Worm (Caenorhabditis elegans): ENCODE measurements around the gene T28A11.19.

The T28A11.19 gene

ce11 chrV:3315308-3315707 lies 46.0 kb upstream of the T28A11.19 start, which contains the start of gene arrd-19 (continued):
- TF ChIP-seq nhr-77 (tag; optimal IDR thresholded peaks at IDR 0.05) (peak; percentile 72), unc-130 (tag; optimal IDR thresholded peaks at IDR 0.05) (peak; percentile 63), zip-4 (GFP tag; optimal IDR thresholded peaks at IDR 0.05) (no peak), grh-1 (GFP tag; IDR thresholded peaks at IDR 0.05) (peak; percentile 72), swsn-7 (tag; optimal IDR thresholded peaks at IDR 0.05) (peak; percentile 77), aha-1 (tag; optimal IDR thresholded peaks at IDR 0.05) (no peak), lsy-2 (tag; optimal IDR thresholded peaks at IDR 0.05) (peak; percentile 75 to 81), lin-13 (GFP tag; optimal IDR thresholded peaks at IDR 0.05) (peak; percentile 38), fos-1 (tag; optimal IDR thresholded peaks at IDR 0.05) (peak; percentile 53), nhr-76 (tag; optimal IDR thresholded peaks at IDR 0.05) (no peak), mdl-1 (tag; optimal IDR thresholded peaks at IDR 0.05) (peak in 1 of 2 experiments; percentile 71), dsc-1 (tag; optimal IDR thresholded peaks at IDR 0.05) (peak; percentile 46), lin-15B (tag; optimal IDR thresholded peaks at IDR 0.05) (peak; percentile 21), elt-2 (tag; optimal IDR thresholded peaks at IDR 0.05) (peak; percentile 16), efl-3 (GFP tag; optimal IDR thresholded peaks at IDR 0.05) (no peak), nhr-71 (tag; optimal IDR thresholded peaks at IDR 0.05) (peak; percentile 88), zag-1 (tag; optimal IDR thresholded peaks at IDR 0.05) (no peak), lin-14 (GFP tag; optimal IDR thresholded peaks at IDR 0.05) (peak; percentile 98), jun-1 (tag; optimal IDR thresholded peaks at IDR 0.05) (peak; percentile 29), lir-3 (tag; optimal IDR thresholded peaks at IDR 0.05; ENCODE audit: poor library complexity) (no peak), fkh-4 (tag; optimal IDR thresholded peaks at IDR 0.05; ENCODE audit: borderline replicate concordance) (no peak), fkh-10 (GFP tag; optimal IDR thresholded peaks at IDR 0.05) (no peak), egl-27 (tag; optimal IDR thresholded peaks at IDR 0.05) (no peak), lin-35 (GFP tag; optimal IDR thresholded peaks at IDR 0.05) (peak; percentile 49 to 64), xbp-1 (tag; optimal IDR thresholded peaks at IDR 0.05) (peak; percentile 56), nhr-90 (tag; optimal IDR thresholded peaks at IDR 0.05; ENCODE audit: poor library complexity) (peak; percentile 34), isw-1 (GFP tag; IDR thresholded peaks at IDR 0.05) (peak; percentile 38; the same call in 1 of the 2 replicates), mab-9 (GFP tag; IDR thresholded peaks at IDR 0.05) (peak; percentile 43; the same call in 1 of the 2 replicates), elt-3 (tag; optimal IDR thresholded peaks at IDR 0.05) (peak in 2 of 6 experiments; percentile 5 to 30)

ce11 chrV:3312067-3312666 lies 42.9 kb upstream of the T28A11.19 start, which contains the start of gene arrd-18:
Gene arrd-18 (minus strand): TSS chrV:3312117.
- TF ChIP-seq rnt-1 (tag; optimal IDR thresholded peaks at IDR 0.05) (peak; percentile 51), mef-2 (tag; optimal IDR thresholded peaks at IDR 0.05) (no peak), efl-1 (optimal IDR thresholded peaks at IDR 0.05) (peak in 1 of 2 experiments; percentile 19), efl-1 (GFP tag; optimal IDR thresholded peaks at IDR 0.05 in 1 of 2) (peak in 1 of 2 experiments; percentile 67), C16A3.4 (tag; optimal IDR thresholded peaks at IDR 0.05) (peak; percentile 0), aha-1 (tag; optimal IDR thresholded peaks at IDR 0.05) (no peak), pqm-1 (tag; optimal IDR thresholded peaks at IDR 0.05) (no peak), sptf-1 (tag; optimal IDR thresholded peaks at IDR 0.05) (no peak), nhr-12 (tag; optimal IDR thresholded peaks at IDR 0.05) (no peak), nhr-19 (GFP tag; conservative IDR thresholded peaks at IDR 0.05) (peak; percentile 50), grh-1 (GFP tag; IDR thresholded peaks at IDR 0.05) (peak; percentile 32; the same call in 1 of the 2 replicates), lsy-2 (tag; optimal IDR thresholded peaks at IDR 0.05) (peak in 1 of 2 experiments; percentile 3), lin-14 (GFP tag; optimal IDR thresholded peaks at IDR 0.05) (peak; percentile 92), nhr-85 (tag) (peak; percentile 21), fkh-8 (tag; optimal IDR thresholded peaks at IDR 0.05) (peak; percentile 20), C04F5.9 (tag; optimal IDR thresholded peaks at IDR 0.05) (no peak), lin-35 (GFP tag; optimal IDR thresholded peaks at IDR 0.05) (no peak), mdl-1 (tag; optimal IDR thresholded peaks at IDR 0.05) (no peak), ceh-63 (GFP tag; optimal IDR thresholded peaks at IDR 0.05) (no peak), jun-1 (tag; optimal IDR thresholded peaks at IDR 0.05) (no peak), ceh-90 (tag; optimal IDR thresholded peaks at IDR 0.05) (no peak), mep-1 (tag; optimal IDR thresholded peaks at IDR 0.05) (no peak), nhr-47 (tag; optimal IDR thresholded peaks at IDR 0.05) (peak; percentile 18), snu-23 (GFP tag; optimal IDR thresholded peaks at IDR 0.05) (peak; percentile 51), dpl-1 (GFP tag; optimal IDR thresholded peaks at IDR 0.05) (peak in 1 of 3 experiments; percentile 13), pax-3 (tag; optimal IDR thresholded peaks at IDR 0.05) (no peak), nhr-71 (tag; optimal IDR thresholded peaks at IDR 0.05) (peak; percentile 62), nhr-20 (tag; optimal IDR thresholded peaks at IDR 0.05) (peak; percentile 32), alr-1 (tag; optimal IDR thresholded peaks at IDR 0.05; ENCODE audit: borderline replicate concordance) (no peak), lir-3 (tag; optimal IDR thresholded peaks at IDR 0.05; ENCODE audit: poor library complexity) (no peak), mab-9 (GFP tag; IDR thresholded peaks at IDR 0.05) (no peak)
